Fruit fly (Drosophila melanogaster): ENCODE measurements around the gene CG10747.

DNA sequence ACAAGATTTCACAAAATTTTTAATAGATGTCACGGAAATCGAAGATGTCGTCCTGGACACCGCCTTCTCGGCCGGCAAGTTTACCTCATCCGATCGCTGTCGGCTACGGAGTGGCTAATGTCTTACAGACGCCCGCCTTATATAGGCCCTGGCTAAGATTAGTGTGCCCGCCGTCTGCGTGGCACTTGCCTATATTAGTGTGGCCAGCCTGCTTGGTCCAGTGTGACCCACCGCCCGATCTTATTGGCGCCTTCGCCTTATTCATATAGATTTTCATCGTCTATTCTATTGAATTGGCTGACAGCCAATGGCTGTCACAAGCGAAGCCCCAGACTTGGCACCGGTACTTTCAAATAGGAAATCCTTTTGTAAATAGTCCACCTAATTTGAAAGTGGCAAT, 24.7 kb upstream of the CG10747 start:
- TF ChIP-seq usp (GFP tag; optimal IDR thresholded peaks at IDR 0.05) (no peak), CG8478 (optimal IDR thresholded peaks at IDR 0.05) (no peak), psq (optimal IDR thresholded peaks at IDR 0.05) (no peak), EcR (GFP tag; optimal IDR thresholded peaks at IDR 0.05) (no peak)

All from whole organism.